Worm (Caenorhabditis elegans): ENCODE data around the gene ZK616.1.

DNA sequence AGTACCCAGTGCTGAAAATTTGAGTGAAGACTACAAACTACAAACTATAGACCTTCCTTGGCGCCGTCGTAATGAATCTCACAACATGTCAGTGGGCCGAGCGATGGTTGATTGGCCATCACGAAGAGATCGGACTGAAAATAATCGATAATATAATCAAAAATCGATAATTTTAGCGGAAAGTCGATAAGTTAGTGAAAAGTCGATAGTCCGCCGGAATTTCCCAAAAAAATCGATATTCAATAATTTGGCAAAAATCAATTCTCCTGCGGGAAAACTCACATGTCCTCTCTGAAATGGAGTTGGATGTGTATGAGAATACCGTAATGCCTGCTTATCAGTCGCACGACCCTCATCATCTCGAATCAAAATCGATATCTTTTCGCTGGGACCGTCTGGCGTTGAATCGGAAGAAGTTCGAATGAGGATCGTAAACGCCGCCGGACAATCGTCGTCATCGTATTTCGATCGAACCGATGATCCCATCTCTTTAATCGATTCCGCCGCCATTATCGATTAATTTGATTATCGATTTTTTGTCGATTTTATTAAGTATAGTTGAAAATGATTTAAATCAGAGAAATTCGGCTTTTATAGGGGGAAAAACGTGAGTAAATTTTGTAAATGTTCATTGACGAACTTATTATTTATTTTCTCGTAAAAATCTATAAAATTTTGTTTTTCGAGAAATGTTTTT is 11.1 kb downstream of the ZK616.1 start, which contains the start of gene ZK616.8:
- TF ChIP-seq ceh-88 (GFP tag; IDR thresholded peaks at IDR 0.05) (no peak), tlp-1 (tag; optimal IDR thresholded peaks at IDR 0.05) (no peak), fkh-10 (GFP tag; optimal IDR thresholded peaks at IDR 0.05) (no peak), blmp-1 (tag; optimal IDR thresholded peaks at IDR 0.05) (no peak), hlh-17 (GFP tag; optimal IDR thresholded peaks at IDR 0.05; ENCODE audit: borderline replicate concordance) (no peak), nhr-76 (tag; optimal IDR thresholded peaks at IDR 0.05) (no peak), ama-1 (optimal IDR thresholded peaks at IDR 0.05) (no peak), sup-37 (GFP tag; optimal IDR thresholded peaks at IDR 0.05) (no peak), ceh-82 (tag; optimal IDR thresholded peaks at IDR 0.05) (no peak), mab-9 (GFP tag; IDR thresholded peaks at IDR 0.05) (no peak), fos-1 (tag; optimal IDR thresholded peaks at IDR 0.05) (no peak), unc-62 (GFP tag; optimal IDR thresholded peaks at IDR 0.05) (no peak), skn-1 (tag; optimal IDR thresholded peaks at IDR 0.05) (no peak)

All from whole organism, L1 larva.